Fruit fly (Drosophila melanogaster) whole organism, adult: ENCODE results near the gene CG31704.

Experiments used
- CG11617 ChIP-seq: fragments of 200-800 bp; sonication (Bioruptor generic); optimal IDR thresholded peaks from 2 replicates; lab custom pipeline; 2017; ENCODE audit warnings: mild to moderate bottlenecking, missing biosample characterization, missing genetic modification reagents, missing genetic modification characterization
- CG12768 ChIP-seq: fragments of 200-800 bp; sonication (Bioruptor generic); optimal IDR thresholded peaks from 2 replicates; lab custom pipeline; 2017; ENCODE audit warnings: missing biosample characterization, missing genetic modification characterization, mild to moderate bottlenecking, moderate library complexity, missing genetic modification reagents
- CG14711 ChIP-seq: fragments of 200-800 bp; sonication (Bioruptor generic); optimal IDR thresholded peaks from 2 replicates; lab custom pipeline; 2018; ENCODE audit warnings: missing biosample characterization, mild to moderate bottlenecking, missing genetic modification characterization, moderate library complexity
- CG1620 ChIP-seq: fragments of 200-800 bp; sonication (Bioruptor generic); optimal IDR thresholded peaks from 2 replicates; lab custom pipeline; 2016; ENCODE audit warnings: missing biosample characterization, missing genetic modification characterization
- CG5204 ChIP-seq: fragments of 200-800 bp; sonication (Bioruptor generic); optimal IDR thresholded peaks from 2 replicates; lab custom pipeline; 2016; ENCODE audit warnings: missing biosample characterization, missing genetic modification characterization
- CG7101 ChIP-seq: fragments of 200-800 bp; sonication (Bioruptor generic); optimal IDR thresholded peaks from 2 replicates; lab custom pipeline; 2018; ENCODE audit warnings: missing biosample characterization, mild to moderate bottlenecking, missing genetic modification characterization, moderate library complexity
- Hr96 ChIP-seq: fragments of 200-800 bp; sonication (Bioruptor generic); optimal IDR thresholded peaks from 2 replicates; lab custom pipeline; 2016; ENCODE audit warnings: missing biosample characterization, missing genetic modification characterization
- Mnt ChIP-seq: fragments of 200-800 bp; sonication (Bioruptor generic); optimal IDR thresholded peaks from 2 replicates; lab custom pipeline; 2016; ENCODE audit warnings: missing biosample characterization, mild to moderate bottlenecking, missing genetic modification characterization
- bab1 ChIP-seq: fragments of 200-800 bp; sonication (Bioruptor generic); optimal IDR thresholded peaks from 3 replicates; lab custom pipeline; 2019; ENCODE audit warnings: missing biosample characterization, mild to moderate bottlenecking, missing genetic modification characterization, moderate library complexity
- cic ChIP-seq: fragments of 200-800 bp; sonication (Bioruptor generic); optimal IDR thresholded peaks from 2 replicates; lab custom pipeline; 2017; ENCODE audit warnings: missing biosample characterization, mild to moderate bottlenecking, missing genetic modification characterization, moderate library complexity
- cnc ChIP-seq, 2 experiments: fragments of >200 bp; optimal IDR thresholded peaks; 2 replicates each; lab custom pipeline; 2017
- kay ChIP-seq: fragments of 200-800 bp; sonication (Bioruptor generic); peaks from one replicate; lab custom pipeline; 2016; ENCODE audit warnings: missing biosample characterization, missing genetic modification characterization, borderline replicate concordance
- pad ChIP-seq: fragments of 200-800 bp; sonication (Bioruptor generic); optimal IDR thresholded peaks from 3 replicates; lab custom pipeline; 2017; ENCODE audit warnings: missing biosample characterization, missing genetic modification characterization, mild to moderate bottlenecking, moderate library complexity, missing genetic modification reagents
- toe ChIP-seq: fragments of 200-800 bp; sonication (Bioruptor generic); optimal IDR thresholded peaks from 2 replicates; lab custom pipeline; 2016; ENCODE audit warnings: missing biosample characterization, missing genetic modification characterization

DNA sequence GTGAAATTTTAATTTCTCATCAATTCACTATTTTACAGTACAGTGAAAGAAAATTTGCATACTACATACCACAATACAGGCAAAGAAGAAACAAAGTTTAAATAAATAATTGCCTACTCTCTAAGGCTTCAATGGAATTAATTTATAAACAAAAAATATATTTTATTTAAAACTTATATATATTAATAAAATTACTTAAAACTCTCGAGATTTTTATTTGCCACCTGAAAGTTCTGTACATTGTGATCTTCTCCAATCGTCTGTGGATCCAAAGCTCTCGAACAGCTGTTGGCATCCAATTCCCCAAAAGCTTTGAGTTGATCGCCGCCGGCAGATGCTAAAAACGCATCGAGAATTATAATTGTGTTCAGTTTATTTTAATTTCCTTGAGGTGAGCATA, 9.2 kb downstream of the CG31704 start, which contains the start of gene Mal-B2:
- TF ChIP-seq Mnt = no peak
- no peak for TF ChIP-seq CG5204 (GFP tag; lab: Kevin White, UChicago)
- no peak for TF ChIP-seq cic (GFP tag; lab: Kevin White, UChicago)
- TF ChIP-seq Hr96 (GFP tag; lab: Kevin White, UChicago) = no peak
- TF ChIP-seq CG7101 (tag; lab: Kevin White, UChicago) = peak; percentile 25
- peak; percentile 56 for TF ChIP-seq CG14711
- no peak for TF ChIP-seq toe (GFP tag; lab: Kevin White, UChicago)
- TF ChIP-seq kay (GFP tag; lab: Kevin White, UChicago) = no peak
- no peak for TF ChIP-seq pad (GFP tag; lab: Kevin White, UChicago)
- TF ChIP-seq CG12768 (GFP tag; lab: Kevin White, UChicago) = no peak
- TF ChIP-seq cnc (optimal IDR thresholded peaks at IDR 0.05; lab: Kevin White, UChicago) = no peak
- no peak for TF ChIP-seq CG11617 (GFP tag; lab: Kevin White, UChicago)
- TF ChIP-seq CG1620 = no peak
- TF ChIP-seq bab1 (GFP tag; lab: Kevin White, UChicago) = no peak
